Fruit fly (Drosophila melanogaster): Measurements from ENCODE around the gene CG32022.

- TF ChIP-seq usp (GFP tag; optimal IDR thresholded peaks at IDR 0.05) (no peak), pan (optimal IDR thresholded peaks at IDR 0.05) (no peak), CG8478 (optimal IDR thresholded peaks at IDR 0.05) (no peak), psq (optimal IDR thresholded peaks at IDR 0.05) (no peak), EcR (GFP tag; optimal IDR thresholded peaks at IDR 0.05) (no peak), Dll (optimal IDR thresholded peaks at IDR 0.05) (no peak)
Measured at dm6 chr3L:8675029-8675544, 46.0 kb downstream of the CG32022 start.

All from whole organism.